Comparison of ENCODE assay signal across 5 fruit fly cellular contexts in genomic region chr3R:14288669-14289383, dm6.
TF ChIP-seq lines count a peak whose summit lies in the region.

TSS of gene red (plus strand) at chr3R:14289071.

TF ChIP-seq in whole organism, adult, 20 proteins besides CTCF, POLR2A, EP300 and RAD21 (continued from another document):
- TF ChIP-seq Clk (GFP tag; optimal IDR thresholded peaks at IDR 0.05; lab: Kevin White, UChicago), result peak; percentile 78
- TF ChIP-seq CG7101 (tag; optimal IDR thresholded peaks at IDR 0.05; lab: Kevin White, UChicago), result peak; percentile 84
TF ChIP-seq in whole organism, adult: peak in this region for 19.

TF ChIP-seq in whole organism, embryonic, 481 proteins besides CTCF, POLR2A, EP300 and RAD21 (continued from another document and continues in another):
- no peak for TF ChIP-seq bigmax (GFP tag; optimal IDR thresholded peaks at IDR 0.05; lab: Kevin White, UChicago)
- no peak for TF ChIP-seq hbn (GFP tag; IDR thresholded peaks at IDR 0.05; lab: Robert Waterston, UW; ENCODE audit: partially characterized antibody)
- TF ChIP-seq CG12071 (GFP tag; optimal IDR thresholded peaks at IDR 0.05; lab: Kevin White, UChicago), result peak; percentile 65
- peak; percentile 1 for TF ChIP-seq CG12744 (GFP tag; optimal IDR thresholded peaks at IDR 0.05; lab: Kevin White, UChicago)
- peak; percentile 70 for TF ChIP-seq BtbVII (GFP tag; optimal IDR thresholded peaks at IDR 0.05; lab: Kevin White, UChicago)
- TF ChIP-seq B-H1 (GFP tag; IDR thresholded peaks at IDR 0.05; lab: Robert Waterston, UW), result peak; percentile 30; the same call in 1 of the 3 replicates
- peak; percentile 41 for TF ChIP-seq oc (tag; optimal IDR thresholded peaks at IDR 0.05; lab: Kevin White, UChicago)
- TF ChIP-seq CG6175 (GFP tag; IDR thresholded peaks at IDR 0.05; lab: Robert Waterston, UW), result 0 out of 3 replicates have a peak, but pooled peaks have one; percentile 27
- no peak for TF ChIP-seq trh (GFP tag; optimal IDR thresholded peaks at IDR 0.05; lab: Kevin White, UChicago)
- TF ChIP-seq CG16863 (GFP tag; optimal IDR thresholded peaks at IDR 0.05; lab: Kevin White, UChicago), result peak; percentile 12
- peak; percentile 63 for TF ChIP-seq CG31224 (GFP tag; IDR thresholded peaks at IDR 0.05; lab: Robert Waterston, UW)
- TF ChIP-seq ems (GFP tag; optimal IDR thresholded peaks at IDR 0.05; lab: Kevin White, UChicago), result peak; percentile 64
- no peak for TF ChIP-seq dm (GFP tag; optimal IDR thresholded peaks at IDR 0.05; lab: Kevin White, UChicago)
- TF ChIP-seq dysf (GFP tag; IDR thresholded peaks at IDR 0.05; lab: Robert Waterston, UW), result peak; percentile 84
- TF ChIP-seq CG5953 (GFP tag; IDR thresholded peaks at IDR 0.05; lab: Robert Waterston, UW), result peak; percentile 42; the same call in 1 of the 2 replicates
- TF ChIP-seq psq (GFP tag; optimal IDR thresholded peaks at IDR 0.05; lab: Kevin White, UChicago), result no peak
- no peak for TF ChIP-seq klu (GFP tag; IDR thresholded peaks at IDR 0.05; lab: Robert Waterston, UW)
- no peak for TF ChIP-seq corto (GFP tag; optimal IDR thresholded peaks at IDR 0.05; lab: Kevin White, UChicago)
- TF ChIP-seq Med (GFP tag; lab: Kevin White, UChicago), result peak; percentile 86
- TF ChIP-seq Gsc (GFP tag; IDR thresholded peaks at IDR 0.05; lab: Robert Waterston, UW), result no peak
- peak; percentile 59 for TF ChIP-seq Fer2 (tag; optimal IDR thresholded peaks at IDR 0.05; lab: Kevin White, UChicago)
- 0 out of 2 replicates have a peak, but pooled peaks have one; percentile 35 for TF ChIP-seq CG11696 (GFP tag; IDR thresholded peaks at IDR 0.05; lab: Robert Waterston, UW)
- no peak for TF ChIP-seq hkb (optimal IDR thresholded peaks at IDR 0.05; lab: Kevin White, UChicago)
- peak; percentile 78 for TF ChIP-seq hkb (GFP tag; IDR thresholded peaks at IDR 0.05; lab: Robert Waterston, UW)
- peak; percentile 76 for TF ChIP-seq CG31441 (GFP tag; IDR thresholded peaks at IDR 0.05; lab: Robert Waterston, UW)
- peak; percentile 70; the same call in 1 of the 2 replicates for TF ChIP-seq ranshi (GFP tag; IDR thresholded peaks at IDR 0.05; lab: Robert Waterston, UW)
- TF ChIP-seq CG10274 (GFP tag; optimal IDR thresholded peaks at IDR 0.05; lab: Kevin White, UChicago), result peak; percentile 68
- no peak for TF ChIP-seq gsb-n (tag; optimal IDR thresholded peaks at IDR 0.05; lab: Kevin White, UChicago)
- TF ChIP-seq CG14965 (GFP tag; optimal IDR thresholded peaks at IDR 0.05; lab: Kevin White, UChicago; ENCODE audit: borderline replicate concordance), result no peak
- TF ChIP-seq CG18011 (GFP tag; optimal IDR thresholded peaks at IDR 0.05; lab: Kevin White, UChicago), result peak; percentile 54
- peak; percentile 0 for TF ChIP-seq CG31388 (GFP tag; optimal IDR thresholded peaks at IDR 0.05; lab: Kevin White, UChicago)

TF ChIP-seq in whole organism, prepupa, 60 proteins besides CTCF, POLR2A, EP300 and RAD21 (continued from another document):
- peak; percentile 66 for TF ChIP-seq eg (GFP tag; IDR thresholded peaks at IDR 0.05; lab: Robert Waterston, UW)
- TF ChIP-seq CG32006 (GFP tag; optimal IDR thresholded peaks at IDR 0.05; lab: Kevin White, UChicago), result peak; percentile 69
- TF ChIP-seq Hr39 (GFP tag; optimal IDR thresholded peaks at IDR 0.05; lab: Kevin White, UChicago), result no peak
- peak; percentile 79 for TF ChIP-seq fkh (GFP tag; optimal IDR thresholded peaks at IDR 0.05; lab: Kevin White, UChicago)
- peak; percentile 20 for TF ChIP-seq Eip75B (GFP tag; optimal IDR thresholded peaks at IDR 0.05; lab: Kevin White, UChicago)
- peak; percentile 31; the same call in 1 of the 2 replicates for TF ChIP-seq Gug (GFP tag; IDR thresholded peaks at IDR 0.05; lab: Robert Waterston, UW)
- peak; percentile 44 for TF ChIP-seq acj6 (GFP tag; optimal IDR thresholded peaks at IDR 0.05; lab: Kevin White, UChicago)
- TF ChIP-seq vri (GFP tag; optimal IDR thresholded peaks at IDR 0.05; lab: Kevin White, UChicago), result peak; percentile 66
- peak; percentile 43 for TF ChIP-seq dsx (GFP tag; optimal IDR thresholded peaks at IDR 0.05; lab: Kevin White, UChicago; ENCODE audit: poor library complexity, severe bottlenecking)
- TF ChIP-seq ss (GFP tag; optimal IDR thresholded peaks at IDR 0.05; lab: Kevin White, UChicago), result peak; percentile 41 to 58
- TF ChIP-seq svp (GFP tag; lab: Kevin White, UChicago), result peak; percentile 67
- TF ChIP-seq CG16779 (tag; optimal IDR thresholded peaks at IDR 0.05; lab: Kevin White, UChicago), result no peak
- peak; percentile 3 for TF ChIP-seq net (GFP tag; optimal IDR thresholded peaks at IDR 0.05; lab: Kevin White, UChicago)
- peak; percentile 25 for TF ChIP-seq Sox102F (GFP tag; optimal IDR thresholded peaks at IDR 0.05; lab: Kevin White, UChicago)
- peak; percentile 23 for TF ChIP-seq esn (GFP tag; optimal IDR thresholded peaks at IDR 0.05; lab: Kevin White, UChicago)
- peak; percentile 10 for TF ChIP-seq pdm3 (GFP tag; optimal IDR thresholded peaks at IDR 0.05; lab: Kevin White, UChicago)
- TF ChIP-seq Lpt (GFP tag; optimal IDR thresholded peaks at IDR 0.05; lab: Kevin White, UChicago), result peak; percentile 28
- TF ChIP-seq achi (GFP tag; optimal IDR thresholded peaks at IDR 0.05; lab: Kevin White, UChicago), result peak; percentile 34

TF ChIP-seq in whole organism, pupa, 21 proteins besides CTCF, POLR2A, EP300 and RAD21 (continued from another document):
- TF ChIP-seq rn (GFP tag; IDR thresholded peaks at IDR 0.05; lab: Robert Waterston, UW), result no peak

TF ChIP-seq in whole organism, wandering third instar larva, 38 proteins besides CTCF, POLR2A, EP300 and RAD21 (continued from another document):
- TF ChIP-seq Jra (GFP tag; optimal IDR thresholded peaks at IDR 0.05; lab: Kevin White, UChicago) (peak; percentile 41), Hnf4 (GFP tag; optimal IDR thresholded peaks at IDR 0.05; lab: Kevin White, UChicago) (peak; percentile 38), Hr83 (GFP tag; optimal IDR thresholded peaks at IDR 0.05; lab: Kevin White, UChicago; ENCODE audit: poor library complexity, severe bottlenecking) (peak; percentile 82), Dfd (GFP tag; optimal IDR thresholded peaks at IDR 0.05; lab: Kevin White, UChicago) (no peak), h (GFP tag; optimal IDR thresholded peaks at IDR 0.05; lab: Kevin White, UChicago) (peak; percentile 61), psq (GFP tag; optimal IDR thresholded peaks at IDR 0.05; lab: Kevin White, UChicago) (peak; percentile 50), dl (GFP tag; optimal IDR thresholded peaks at IDR 0.05; lab: Kevin White, UChicago; ENCODE audit: insufficient read depth in 1 of 2, partially characterized antibody in 2 of 2) (peak; percentile 65 to 77), Dif (GFP tag; optimal IDR thresholded peaks at IDR 0.05; lab: Kevin White, UChicago; ENCODE audit: partially characterized antibody) (peak; percentile 92)
